Fruit fly (Drosophila melanogaster) whole organism, embryonic: ENCODE data around the gene Cpr76Bc.

ENCODE experiments used
- Side ChIP-seq: fragments of 200-800 bp; sonication (Bioruptor generic); optimal IDR thresholded peaks from 2 replicates; lab custom pipeline; 2016; ENCODE audit warnings: missing biosample characterization, missing genetic modification characterization
- ase ChIP-seq: fragments of 200-800 bp; sonication (Bioruptor generic); IDR thresholded peaks from 3 replicates; pipeline ENCODE4 v1.3.6; 2022; ENCODE audit warnings: missing biosample characterization, missing genetic modification characterization
- gfzf ChIP-seq: fragments of 200-800 bp; sonication (Bioruptor generic); optimal IDR thresholded peaks from 2 replicates; lab custom pipeline; 2016; ENCODE audit warnings: missing biosample characterization, mild to moderate bottlenecking, missing genetic modification characterization, moderate library complexity
- shn ChIP-seq: fragments of 200-800 bp; sonication (Bioruptor generic); optimal IDR thresholded peaks from 3 replicates; lab custom pipeline; 2016; ENCODE audit warnings: missing biosample characterization, missing genetic modification characterization

dm6 chr3L:19560695-19561246 is 40.0 kb downstream of the Cpr76Bc start:
- peak; percentile 92 for TF ChIP-seq Side (GFP tag; lab: Kevin White, UChicago)
- peak; percentile 15 for TF ChIP-seq gfzf (GFP tag; lab: Kevin White, UChicago)
- TF ChIP-seq ase (GFP tag; lab: Robert Waterston, UW): peak; percentile 88
- TF ChIP-seq shn (GFP tag; lab: Kevin White, UChicago): peak; percentile 61
